Fruit fly (Drosophila melanogaster) whole organism: ENCODE data around the gene CG9288.

Experiments
- CG8478 ChIP-seq: fragments of >200 bp; optimal IDR thresholded peaks from 2 replicates; lab custom pipeline; 2018; ENCODE audit warnings: inconsistent platforms
- Dll ChIP-seq: fragments of >200 bp; optimal IDR thresholded peaks from 2 replicates; lab custom pipeline; 2017
- EcR ChIP-seq, 2 experiments: fragments of >200 bp; optimal IDR thresholded peaks; 2 replicates each; lab custom pipeline; 2017; ENCODE audit warnings: missing biosample characterization in 2 of 2, missing genetic modification characterization in 2 of 2, missing genetic modification reagents in 2 of 2
- pan ChIP-seq: fragments of >200 bp; optimal IDR thresholded peaks from 2 replicates; lab custom pipeline; 2017
- psq ChIP-seq: fragments of >200 bp; optimal IDR thresholded peaks from 2 replicates; lab custom pipeline; 2017
- usp ChIP-seq: fragments of >200 bp; optimal IDR thresholded peaks from 2 replicates; lab custom pipeline; 2017; ENCODE audit warnings: missing biosample characterization, missing genetic modification characterization, mixed read lengths

dm6 chr3R:13817480-13818305, 38.3 kb downstream of the CG9288 start:
- no peak for TF ChIP-seq CG8478 (lab: Kevin White, UChicago)
- TF ChIP-seq usp (GFP tag; lab: Kevin White, UChicago), result no peak
- TF ChIP-seq psq, result no peak
- no peak for TF ChIP-seq pan (lab: Kevin White, UChicago)
- TF ChIP-seq EcR (GFP tag; optimal IDR thresholded peaks at IDR 0.05; lab: Kevin White, UChicago), result peak in 1 of 2 experiments; percentile 28
- TF ChIP-seq Dll (lab: Kevin White, UChicago), result no peak
